Fruit fly (Drosophila melanogaster) whole organism: Measurements from ENCODE around the gene sowah.

Source experiments
- CG8478 ChIP-seq: fragments of >200 bp; optimal IDR thresholded peaks from 2 replicates; lab custom pipeline; 2018; ENCODE audit warnings: inconsistent platforms
- Dll ChIP-seq: fragments of >200 bp; optimal IDR thresholded peaks from 2 replicates; lab custom pipeline; 2017
- EcR ChIP-seq, 2 experiments: fragments of >200 bp; optimal IDR thresholded peaks; 2 replicates each; lab custom pipeline; 2017; ENCODE audit warnings: missing biosample characterization in 2 of 2, missing genetic modification characterization in 2 of 2, missing genetic modification reagents in 2 of 2
- pan ChIP-seq: fragments of >200 bp; optimal IDR thresholded peaks from 2 replicates; lab custom pipeline; 2017
- psq ChIP-seq: fragments of >200 bp; optimal IDR thresholded peaks from 2 replicates; lab custom pipeline; 2017
- usp ChIP-seq: fragments of >200 bp; optimal IDR thresholded peaks from 2 replicates; lab custom pipeline; 2017; ENCODE audit warnings: missing biosample characterization, missing genetic modification characterization, mixed read lengths

sowah gene

dm6 chr3L:12572366-12572765, at the start of gene sowah:
TSS of gene sowah (minus strand) at chr3L:12572542.
- TF ChIP-seq Dll (lab: Kevin White, UChicago) (no peak), pan (lab: Kevin White, UChicago) (no peak), psq (lab: Kevin White, UChicago) (no peak), CG8478 (no peak), usp (no peak), EcR (GFP tag; optimal IDR thresholded peaks at IDR 0.05; lab: Kevin White, UChicago) (no peak)

dm6 chr3L:12621862-12622261, 49.5 kb upstream of the sowah start:
- TF ChIP-seq pan (lab: Kevin White, UChicago) (no peak), usp (no peak)

dm6 chr3L:12618824-12619370, 46.6 kb upstream of the sowah start:
- TF ChIP-seq pan (lab: Kevin White, UChicago) (no peak), psq (lab: Kevin White, UChicago) (no peak), usp (no peak), EcR (GFP tag; optimal IDR thresholded peaks at IDR 0.05; lab: Kevin White, UChicago) (no peak), CG8478 (no peak), Dll (lab: Kevin White, UChicago) (no peak)

dm6 chr3L:12616400-12616799, 44.1 kb upstream of the sowah start:
- TF ChIP-seq psq (lab: Kevin White, UChicago): no peak
- no peak for TF ChIP-seq pan (lab: Kevin White, UChicago)
- TF ChIP-seq Dll (lab: Kevin White, UChicago): no peak
- no peak for TF ChIP-seq EcR (GFP tag; optimal IDR thresholded peaks at IDR 0.05; lab: Kevin White, UChicago)
- no peak for TF ChIP-seq usp
- no peak for TF ChIP-seq CG8478

- TF ChIP-seq psq (lab: Kevin White, UChicago) (no peak), Dll (lab: Kevin White, UChicago) (peak; percentile 17)
Observed at dm6 chr3L:12615049-12615448, 42.7 kb upstream of the sowah start.

dm6 chr3L:12609387-12609799, 37.1 kb upstream of the sowah start, which contains the start of gene caup:
TSS of gene caup (plus strand) at chr3L:12609631.
- peak; percentile 77 for TF ChIP-seq Dll (lab: Kevin White, UChicago)
- TF ChIP-seq psq (lab: Kevin White, UChicago): no peak
- TF ChIP-seq EcR (GFP tag; optimal IDR thresholded peaks at IDR 0.05; lab: Kevin White, UChicago): no peak
- peak; percentile 85 for TF ChIP-seq CG8478

- TF ChIP-seq pan (lab: Kevin White, UChicago) (no peak), Dll (lab: Kevin White, UChicago) (no peak), psq (lab: Kevin White, UChicago) (no peak), EcR (GFP tag; optimal IDR thresholded peaks at IDR 0.05; lab: Kevin White, UChicago) (no peak), usp (no peak), CG8478 (no peak)
Observed at dm6 chr3L:12606292-12606691, 34.0 kb upstream of the sowah start.

dm6 chr3L:12601190-12601863, 29.0 kb upstream of the sowah start:
- TF ChIP-seq pan (lab: Kevin White, UChicago) (no peak), Dll (lab: Kevin White, UChicago) (no peak), EcR (GFP tag; optimal IDR thresholded peaks at IDR 0.05; lab: Kevin White, UChicago) (no peak), psq (lab: Kevin White, UChicago) (no peak)

dm6 chr3L:12594852-12595251, 22.5 kb upstream of the sowah start:
- TF ChIP-seq CG8478 (no peak), EcR (GFP tag; optimal IDR thresholded peaks at IDR 0.05; lab: Kevin White, UChicago) (no peak), pan (lab: Kevin White, UChicago) (no peak), psq (lab: Kevin White, UChicago) (no peak), usp (no peak), Dll (lab: Kevin White, UChicago) (no peak)

- TF ChIP-seq Dll (lab: Kevin White, UChicago): no peak
- no peak for TF ChIP-seq EcR (GFP tag; optimal IDR thresholded peaks at IDR 0.05; lab: Kevin White, UChicago)
- no peak for TF ChIP-seq CG8478
- TF ChIP-seq psq (lab: Kevin White, UChicago): no peak
- no peak for TF ChIP-seq pan (lab: Kevin White, UChicago)
- no peak for TF ChIP-seq usp
Observed at dm6 chr3L:12590709-12591108, 18.4 kb upstream of the sowah start.

dm6 chr3L:12589972-12590606, 17.7 kb upstream of the sowah start:
- TF ChIP-seq pan (lab: Kevin White, UChicago): no peak
- no peak for TF ChIP-seq CG8478
- no peak for TF ChIP-seq usp
- no peak for TF ChIP-seq Dll (lab: Kevin White, UChicago)
- no peak for TF ChIP-seq EcR (GFP tag; optimal IDR thresholded peaks at IDR 0.05; lab: Kevin White, UChicago)
- TF ChIP-seq psq (lab: Kevin White, UChicago): no peak

- TF ChIP-seq usp: no peak
- TF ChIP-seq Dll (lab: Kevin White, UChicago): no peak
- no peak for TF ChIP-seq pan (lab: Kevin White, UChicago)
- no peak for TF ChIP-seq CG8478
- TF ChIP-seq EcR (GFP tag; optimal IDR thresholded peaks at IDR 0.05; lab: Kevin White, UChicago): no peak
- no peak for TF ChIP-seq psq (lab: Kevin White, UChicago)
Observed at dm6 chr3L:12588863-12589262, 16.5 kb upstream of the sowah start.
